Fruit fly (Drosophila melanogaster) whole organism, embryonic: ENCODE results near the gene Nprl3.
A peak's percentile ranks its signal among the peaks of the same experiment; 100 is the strongest.

Experiments
- B-H2 ChIP-seq: fragments of 200-800 bp; sonication (Bioruptor generic); optimal IDR thresholded peaks from 2 replicates; lab custom pipeline; 2018; ENCODE audit warnings: missing biosample characterization, mild to moderate bottlenecking, missing genetic modification characterization
- Bdp1 ChIP-seq: fragments of 200-800 bp; sonication (Bioruptor generic); optimal IDR thresholded peaks from 3 replicates; lab custom pipeline; 2016; ENCODE audit warnings: missing biosample characterization, missing genetic modification characterization
- CG10267 ChIP-seq: fragments of 200-800 bp; sonication (Bioruptor generic); optimal IDR thresholded peaks from 2 replicates; lab custom pipeline; 2018; ENCODE audit warnings: missing biosample characterization, mild to moderate bottlenecking, missing genetic modification characterization, moderate library complexity
- CG10565 ChIP-seq: fragments of 200-800 bp; sonication (Bioruptor generic); optimal IDR thresholded peaks from 3 replicates; lab custom pipeline; 2016; ENCODE audit warnings: missing biosample characterization, mild to moderate bottlenecking, missing genetic modification characterization
- CG11085 ChIP-seq: fragments of 200-800 bp; sonication (Bioruptor generic); IDR thresholded peaks from 2 replicates; pipeline ENCODE4 v1.3.6; 2022; ENCODE audit warnings: missing biosample characterization, missing genetic modification characterization
- CG11093 ChIP-seq: fragments of 200-800 bp; sonication (Bioruptor generic); IDR thresholded peaks from 3 replicates; pipeline ENCODE4 v1.3.6; 2022; ENCODE audit warnings: missing biosample characterization, missing genetic modification characterization
- CG12155 ChIP-seq: fragments of 200-800 bp; sonication (Bioruptor generic); optimal IDR thresholded peaks from 3 replicates; lab custom pipeline; 2016; ENCODE audit warnings: missing biosample characterization, missing genetic modification characterization
- CG13296 ChIP-seq: fragments of 200-800 bp; sonication (Bioruptor generic); optimal IDR thresholded peaks from 3 replicates; lab custom pipeline; 2018; ENCODE audit warnings: missing biosample characterization, mild to moderate bottlenecking, missing genetic modification characterization
- CG13624 ChIP-seq: fragments of 200-800 bp; sonication (Bioruptor generic); optimal IDR thresholded peaks from 2 replicates; lab custom pipeline; 2016; ENCODE audit warnings: missing biosample characterization, missing genetic modification characterization
- CG15514 ChIP-seq: fragments of 200-800 bp; sonication (Bioruptor generic); optimal IDR thresholded peaks from 3 replicates; lab custom pipeline; 2017; ENCODE audit warnings: missing biosample characterization, missing genetic modification characterization, mild to moderate bottlenecking, moderate library complexity, missing genetic modification reagents
- CG16815 ChIP-seq: fragments of 200-800 bp; sonication (Bioruptor generic); optimal IDR thresholded peaks from 3 replicates; lab custom pipeline; 2017; ENCODE audit warnings: missing biosample characterization, mild to moderate bottlenecking, missing genetic modification characterization
- CG16863 ChIP-seq: fragments of 200-800 bp; sonication (Bioruptor generic); optimal IDR thresholded peaks from 3 replicates; lab custom pipeline; 2016; ENCODE audit warnings: missing biosample characterization, missing genetic modification characterization
- CG2120 ChIP-seq: fragments of 200-800 bp; sonication (Bioruptor generic); optimal IDR thresholded peaks from 3 replicates; lab custom pipeline; 2016; ENCODE audit warnings: missing biosample characterization, missing genetic modification characterization
- CG31365 ChIP-seq: fragments of 200-800 bp; sonication (Bioruptor generic); optimal IDR thresholded peaks from 2 replicates; lab custom pipeline; 2018; ENCODE audit warnings: missing biosample characterization, mild to moderate bottlenecking, missing genetic modification characterization
- CG3281 ChIP-seq: fragments of 200-800 bp; sonication (Bioruptor generic); optimal IDR thresholded peaks from 3 replicates; lab custom pipeline; 2017; ENCODE audit warnings: missing biosample characterization, mild to moderate bottlenecking, missing genetic modification characterization
- CG4282 ChIP-seq: fragments of 200-800 bp; sonication (Bioruptor generic); optimal IDR thresholded peaks from 2 replicates; lab custom pipeline; 2016; ENCODE audit warnings: missing biosample characterization, missing genetic modification characterization
- CG4360 ChIP-seq: fragments of 200-800 bp; sonication (Bioruptor generic); IDR thresholded peaks from 2 replicates; pipeline ENCODE4 v1.3.6; 2022; ENCODE audit warnings: missing biosample characterization, missing genetic modification characterization
- CG4617 ChIP-seq: fragments of 200-800 bp; sonication (Bioruptor generic); optimal IDR thresholded peaks from 3 replicates; lab custom pipeline; 2016; ENCODE audit warnings: missing biosample characterization, missing genetic modification characterization, borderline replicate concordance
- CG5953 ChIP-seq: fragments of 200-800 bp; sonication (Bioruptor generic); IDR thresholded peaks from 2 replicates; pipeline ENCODE4 v1.3.6; 2022; ENCODE audit warnings: missing biosample characterization, missing genetic modification characterization
- CG7556 ChIP-seq: fragments of 200-800 bp; sonication (Bioruptor generic); optimal IDR thresholded peaks from 2 replicates; lab custom pipeline; 2017; ENCODE audit warnings: missing biosample characterization, mild to moderate bottlenecking, missing genetic modification characterization
- CG7786 ChIP-seq: fragments of 200-800 bp; sonication (Bioruptor generic); optimal IDR thresholded peaks from 2 replicates; lab custom pipeline; 2016; ENCODE audit warnings: missing biosample characterization, missing genetic modification characterization
- CG8388 ChIP-seq: fragments of 200-800 bp; sonication (Bioruptor generic); optimal IDR thresholded peaks from 2 replicates; lab custom pipeline; 2019; ENCODE audit warnings: missing biosample characterization, mild to moderate bottlenecking, missing genetic modification characterization, moderate library complexity
- CG8765 ChIP-seq: fragments of 200-800 bp; sonication (Bioruptor generic); IDR thresholded peaks from 2 replicates; pipeline ENCODE4 v1.3.6; 2022; ENCODE audit warnings: missing biosample characterization, missing genetic modification characterization
- CG9609 ChIP-seq: fragments of 200-800 bp; sonication (Bioruptor generic); optimal IDR thresholded peaks from 3 replicates; lab custom pipeline; 2016; ENCODE audit warnings: missing biosample characterization, missing genetic modification characterization
- CoRest ChIP-seq: fragments of 200-800 bp; sonication (Bioruptor generic); optimal IDR thresholded peaks from 3 replicates; lab custom pipeline; 2018; ENCODE audit warnings: missing biosample characterization, mild to moderate bottlenecking, missing genetic modification characterization, moderate library complexity
- H2.0 ChIP-seq: fragments of 200-800 bp; sonication (Bioruptor generic); IDR thresholded peaks from 2 replicates; pipeline ENCODE4 v1.3.6; 2022; ENCODE audit warnings: missing biosample characterization, missing genetic modification characterization
- HLH3B ChIP-seq: fragments of 200-800 bp; sonication (Bioruptor generic); IDR thresholded peaks from 2 replicates; pipeline ENCODE4 v1.3.6; 2022; ENCODE audit warnings: missing biosample characterization, missing genetic modification characterization
- Lhr ChIP-seq: fragments of 200-800 bp; sonication (Bioruptor generic); optimal IDR thresholded peaks from 3 replicates; lab custom pipeline; 2017; ENCODE audit warnings: mild to moderate bottlenecking, missing biosample characterization, missing genetic modification reagents, missing genetic modification characterization
- NfI ChIP-seq: fragments of 200-800 bp; sonication (Bioruptor generic); optimal IDR thresholded peaks from 3 replicates; lab custom pipeline; 2018; ENCODE audit warnings: missing biosample characterization, mild to moderate bottlenecking, missing genetic modification characterization, moderate library complexity
- Opbp ChIP-seq: fragments of 200-800 bp; sonication (Bioruptor generic); IDR thresholded peaks from 3 replicates; pipeline ENCODE4 v1.3.6; 2022; ENCODE audit warnings: missing biosample characterization, missing genetic modification characterization; ENCODE audit not compliant: partially characterized antibody
- Vsx1 ChIP-seq: fragments of 200-800 bp; sonication (Bioruptor generic); optimal IDR thresholded peaks from 2 replicates; lab custom pipeline; 2017; ENCODE audit warnings: missing biosample characterization, mild to moderate bottlenecking, missing genetic modification characterization, missing genetic modification reagents
- al ChIP-seq: fragments of 200-800 bp; sonication (Bioruptor generic); IDR thresholded peaks from 2 replicates; pipeline ENCODE4 v1.3.6; 2022; ENCODE audit warnings: missing biosample characterization, missing genetic modification characterization
- ci ChIP-seq: fragments of 200-800 bp; sonication (Bioruptor generic); IDR thresholded peaks from 3 replicates; pipeline ENCODE4 v1.3.6; 2022; ENCODE audit warnings: missing biosample characterization, missing genetic modification characterization
- corto ChIP-seq: fragments of 200-800 bp; sonication (Bioruptor generic); optimal IDR thresholded peaks from 2 replicates; lab custom pipeline; 2016; ENCODE audit warnings: missing biosample characterization, mild to moderate bottlenecking, missing genetic modification characterization, moderate library complexity
- emc ChIP-seq: fragments of 200-800 bp; sonication (Bioruptor generic); optimal IDR thresholded peaks from 2 replicates; lab custom pipeline; 2016; ENCODE audit warnings: missing biosample characterization, missing genetic modification characterization
- fru ChIP-seq: fragments of >200 bp; optimal IDR thresholded peaks from 2 replicates; lab custom pipeline; 2017
- ftz-f1 ChIP-seq: fragments of 200-800 bp; sonication (Bioruptor generic); optimal IDR thresholded peaks from 2 replicates; lab custom pipeline; 2016; ENCODE audit warnings: missing biosample characterization, missing genetic modification characterization
- grau ChIP-seq: fragments of 200-800 bp; optimal IDR thresholded peaks from 3 replicates; lab custom pipeline; 2019; ENCODE audit warnings: missing biosample characterization, mild to moderate bottlenecking, missing genetic modification characterization, moderate library complexity
- lov ChIP-seq, 2 experiments: fragments of 200-800 bp in 1 of 2; fragments of >200 bp in 1 of 2; sonication (Bioruptor generic) in 1 of 2; IDR thresholded peaks in 1 of 2; optimal IDR thresholded peaks in 1 of 2; 2 replicates in 1 of 2; 3 replicates in 1 of 2; pipeline versions ENCODE4 v1.3.6 to Lab custom; 2017 to 2022; ENCODE audit warnings: missing biosample characterization in 1 of 2, missing genetic modification characterization in 1 of 2
- nerfin-1 ChIP-seq: fragments of 200-800 bp; sonication (Bioruptor generic); optimal IDR thresholded peaks from 3 replicates; lab custom pipeline; 2019; ENCODE audit warnings: missing biosample characterization, mild to moderate bottlenecking, missing genetic modification characterization, moderate library complexity
- pb ChIP-seq: fragments of 200-800 bp; sonication (Bioruptor generic); optimal IDR thresholded peaks from 3 replicates; lab custom pipeline; 2016; ENCODE audit warnings: missing biosample characterization, missing genetic modification characterization
- pfk ChIP-seq: fragments of 200-800 bp; sonication (Bioruptor generic); optimal IDR thresholded peaks from 2 replicates; lab custom pipeline; 2018; ENCODE audit warnings: missing biosample characterization, mild to moderate bottlenecking, missing genetic modification characterization, moderate library complexity
- pho ChIP-seq: fragments of 200-800 bp; sonication (Bioruptor generic); optimal IDR thresholded peaks from 2 replicates; lab custom pipeline; 2016; ENCODE audit warnings: missing biosample characterization, missing genetic modification characterization
- run ChIP-seq: fragments of 200-800 bp; sonication (Bioruptor generic); optimal IDR thresholded peaks from 3 replicates; lab custom pipeline; 2018; ENCODE audit warnings: missing biosample characterization, mild to moderate bottlenecking, missing genetic modification characterization
- sc ChIP-seq, 3 experiments: fragments of >200 bp in 2 of 3; fragments of 200-800 bp in 1 of 3; sonication (Bioruptor generic) in 1 of 3; optimal IDR thresholded peaks; 2 replicates in 2 of 3; 3 replicates in 1 of 3; lab custom pipeline; 2017; ENCODE audit warnings: mild to moderate bottlenecking in 1 of 3, missing biosample characterization in 1 of 3, missing genetic modification characterization in 1 of 3, missing genetic modification reagents in 1 of 3
- sqz ChIP-seq: fragments of 200-800 bp; sonication (Bioruptor generic); optimal IDR thresholded peaks from 3 replicates; lab custom pipeline; 2018; ENCODE audit warnings: missing biosample characterization, mild to moderate bottlenecking, missing genetic modification characterization
- toy ChIP-seq: fragments of 200-800 bp; sonication (Bioruptor generic); IDR thresholded peaks from 2 replicates; pipeline ENCODE4 v1.3.6; 2022; ENCODE audit warnings: missing biosample characterization, missing genetic modification characterization
- vnd ChIP-seq: fragments of 200-800 bp; sonication (Bioruptor generic); IDR thresholded peaks from 3 replicates; pipeline ENCODE4 v1.3.6; 2022; ENCODE audit warnings: missing biosample characterization, missing genetic modification characterization; ENCODE audit not compliant: partially characterized antibody

Nprl3 gene

dm6 chr3L:14001658-14002523, at the start of gene Nprl3, which contains the start of gene upSET (continued):
- no peak for TF ChIP-seq sc (optimal IDR thresholded peaks at IDR 0.05; lab: Kevin White, UChicago)
- no peak for TF ChIP-seq sc (GFP tag; optimal IDR thresholded peaks at IDR 0.05; lab: Kevin White, UChicago)
- no peak for TF ChIP-seq CG11093 (GFP tag; lab: Robert Waterston, UW)
- TF ChIP-seq pho (GFP tag; lab: Kevin White, UChicago), result peak; percentile 16
- TF ChIP-seq fru (lab: Kevin White, UChicago), result no peak
- TF ChIP-seq CG5953, result no peak
- TF ChIP-seq CoRest (tag; lab: Kevin White, UChicago), result peak; percentile 52
- TF ChIP-seq ci (GFP tag; lab: Robert Waterston, UW), result no peak; the same call in 2 of the 3 replicates
- no peak for TF ChIP-seq corto (GFP tag; lab: Kevin White, UChicago)
- no peak for TF ChIP-seq CG8765 (GFP tag; lab: Robert Waterston, UW)
- TF ChIP-seq ftz-f1 (GFP tag; lab: Kevin White, UChicago), result no peak
- peak; percentile 70 for TF ChIP-seq CG15514
- TF ChIP-seq Bdp1 (GFP tag; lab: Kevin White, UChicago), result no peak
- TF ChIP-seq CG9609, result no peak
- TF ChIP-seq emc (GFP tag; lab: Kevin White, UChicago), result no peak
- TF ChIP-seq H2.0, result no peak
- peak; percentile 38 for TF ChIP-seq sqz (GFP tag; lab: Kevin White, UChicago)
- no peak for TF ChIP-seq CG16815 (GFP tag; lab: Kevin White, UChicago)
- no peak for TF ChIP-seq HLH3B (GFP tag; lab: Robert Waterston, UW)
- TF ChIP-seq Lhr (GFP tag; lab: Kevin White, UChicago), result peak; percentile 33
- TF ChIP-seq CG7786, result no peak
- TF ChIP-seq CG16863, result no peak
- TF ChIP-seq Vsx1 (GFP tag; lab: Kevin White, UChicago), result no peak
- no peak for TF ChIP-seq CG2120 (GFP tag; lab: Kevin White, UChicago)
- no peak for TF ChIP-seq CG31365 (tag; lab: Kevin White, UChicago)
- TF ChIP-seq CG4617, result peak; percentile 11
- TF ChIP-seq lov (optimal IDR thresholded peaks at IDR 0.05; lab: Kevin White, UChicago), result no peak
- no peak for TF ChIP-seq lov (GFP tag; IDR thresholded peaks at IDR 0.05; lab: Robert Waterston, UW)
- TF ChIP-seq CG7556 (GFP tag; lab: Kevin White, UChicago), result no peak
- TF ChIP-seq CG4360 (GFP tag; lab: Robert Waterston, UW), result no peak
- TF ChIP-seq nerfin-1, result no peak
- peak; percentile 22 for TF ChIP-seq grau (tag; lab: Kevin White, UChicago)
- no peak for TF ChIP-seq al (GFP tag; lab: Robert Waterston, UW)
- TF ChIP-seq CG8388, result no peak
- peak; percentile 93 for TF ChIP-seq Opbp
- TF ChIP-seq NfI, result peak; percentile 8
- no peak for TF ChIP-seq run (tag; lab: Kevin White, UChicago)
- no peak for TF ChIP-seq CG13296 (GFP tag; lab: Kevin White, UChicago)
- no peak for TF ChIP-seq CG3281 (GFP tag; lab: Kevin White, UChicago)
- TF ChIP-seq CG13624 (GFP tag; lab: Kevin White, UChicago), result no peak
- peak; percentile 81 for TF ChIP-seq vnd (GFP tag; lab: Robert Waterston, UW)
- no peak for TF ChIP-seq B-H2 (GFP tag; lab: Kevin White, UChicago)
- TF ChIP-seq pfk (GFP tag; lab: Kevin White, UChicago), result no peak
- TF ChIP-seq CG10267, result peak; percentile 63
- no peak for TF ChIP-seq pb (GFP tag; lab: Kevin White, UChicago)
- no peak for TF ChIP-seq toy (GFP tag; lab: Robert Waterston, UW)
- no peak for TF ChIP-seq CG12155 (GFP tag; lab: Kevin White, UChicago)
- no peak for TF ChIP-seq CG4282
- TF ChIP-seq CG10565, result no peak
- TF ChIP-seq CG11085 (GFP tag; lab: Robert Waterston, UW), result no peak
